Worm (Caenorhabditis elegans) whole organism, midembryonic: ENCODE measurements around the gene fubl-2.

ENCODE experiments used
- T22C8.4 ChIP-seq: fragments of 200-800 bp; sonication (Bioruptor generic); IDR thresholded peaks from 2 replicates; pipeline ENCODE4 v1.3.6; 2022; ENCODE audit warnings: missing genetic modification characterization, missing compliant biosample characterization
- cog-1 ChIP-seq: sonication (generic microtip); optimal IDR thresholded peaks from 2 replicates; lab custom pipeline; 2016; ENCODE audit warnings: missing genetic modification characterization, missing compliant biosample characterization
- flt-1 ChIP-seq: fragments of 200-800 bp; sonication (Bioruptor generic); IDR thresholded peaks from 2 replicates; pipeline ENCODE4 v1.3.6; 2022; ENCODE audit warnings: missing genetic modification characterization, missing compliant biosample characterization
- klf-2 ChIP-seq: fragments of 200-800 bp; sonication (Bioruptor generic); conservative IDR thresholded peaks from 2 replicates; pipeline ENCODE4 v1.3.6; 2022; ENCODE audit warnings: missing genetic modification reagents, missing genetic modification characterization, missing compliant biosample characterization
- med-1 ChIP-seq: sonication (generic microtip); optimal IDR thresholded peaks from 2 replicates; lab custom pipeline; 2017; ENCODE audit warnings: missing genetic modification characterization, mild to moderate bottlenecking, missing compliant biosample characterization, antibody characterized with exemption, missing genetic modification reagents; ENCODE audit not compliant: insufficient read depth
- ref-1 ChIP-seq: fragments of 200-800 bp; sonication (Bioruptor generic); conservative IDR thresholded peaks from 2 replicates; pipeline ENCODE4 v1.3.6; 2022; ENCODE audit warnings: missing genetic modification reagents, missing genetic modification characterization, missing compliant biosample characterization
- tab-1 ChIP-seq: fragments of 200-800 bp; sonication (Bioruptor generic); IDR thresholded peaks from 2 replicates; pipeline ENCODE4 v1.3.6; 2022; ENCODE audit warnings: missing genetic modification characterization, missing compliant biosample characterization
- ztf-23 ChIP-seq: fragments of 200-800 bp; sonication (Bioruptor generic); IDR thresholded peaks from 2 replicates; pipeline ENCODE4 v1.3.6; 2022; ENCODE audit warnings: missing genetic modification reagents, missing genetic modification characterization, missing compliant biosample characterization
- ztf-29 ChIP-seq: fragments of 200-800 bp; sonication (Bioruptor generic); IDR thresholded peaks from 2 replicates; pipeline ENCODE4 v1.3.6; 2022; ENCODE audit warnings: missing genetic modification reagents, missing genetic modification characterization, missing compliant biosample characterization

Gene fubl-2

ce11 chrIII:7111793-7112192, 24.3 kb upstream of the fubl-2 start, which contains the start of gene B0280.7:
Gene B0280.7, minus strand, starts transcription at chrIII:7111893.
- no peak for TF ChIP-seq T22C8.4 (GFP tag; lab: Robert Waterston, UW)

ce11 chrIII:7107965-7108364, 20.4 kb upstream of the fubl-2 start, which contains the start of gene odd-1:
Gene odd-1, plus strand, starts transcription at chrIII:7108313.
- no peak for TF ChIP-seq med-1 (GFP tag; lab: Kevin White, UChicago)
- no peak for TF ChIP-seq ztf-29 (GFP tag; lab: Robert Waterston, UW)
- TF ChIP-seq flt-1 (GFP tag; lab: Robert Waterston, UW), result no peak

- no peak for TF ChIP-seq tab-1
- no peak for TF ChIP-seq ztf-23 (GFP tag; lab: Robert Waterston, UW)
- TF ChIP-seq ztf-29 (GFP tag; lab: Robert Waterston, UW), result no peak
- no peak for TF ChIP-seq cog-1
- no peak for TF ChIP-seq T22C8.4 (GFP tag; lab: Robert Waterston, UW)
- no peak for TF ChIP-seq med-1 (GFP tag; lab: Kevin White, UChicago)
- TF ChIP-seq flt-1 (GFP tag; lab: Robert Waterston, UW), result no peak
- no peak for TF ChIP-seq ref-1 (GFP tag; lab: Robert Waterston, UW)
- no peak for TF ChIP-seq klf-2
Observed at ce11 chrIII:7106854-7107253, 19.3 kb upstream of the fubl-2 start.

- no peak for TF ChIP-seq ztf-23 (GFP tag; lab: Robert Waterston, UW)
- TF ChIP-seq cog-1, result no peak
- TF ChIP-seq klf-2, result no peak
- no peak for TF ChIP-seq flt-1 (GFP tag; lab: Robert Waterston, UW)
- TF ChIP-seq med-1 (GFP tag; lab: Kevin White, UChicago), result no peak
- TF ChIP-seq tab-1, result no peak
- TF ChIP-seq T22C8.4 (GFP tag; lab: Robert Waterston, UW), result no peak
- no peak for TF ChIP-seq ref-1 (GFP tag; lab: Robert Waterston, UW)
- no peak for TF ChIP-seq ztf-29 (GFP tag; lab: Robert Waterston, UW)
Observed at ce11 chrIII:7103940-7104440, 16.4 kb upstream of the fubl-2 start, which contains the start of gene cpg-2. Gene cpg-2, minus strand, starts transcription at chrIII:7103990.

ce11 chrIII:7101814-7102477, 14.4 kb upstream of the fubl-2 start:
- no peak for TF ChIP-seq ztf-23 (GFP tag; lab: Robert Waterston, UW)
- TF ChIP-seq tab-1, result no peak
- no peak for TF ChIP-seq T22C8.4 (GFP tag; lab: Robert Waterston, UW)
- TF ChIP-seq klf-2, result no peak
- TF ChIP-seq cog-1, result no peak
- no peak for TF ChIP-seq flt-1 (GFP tag; lab: Robert Waterston, UW)
- no peak for TF ChIP-seq med-1 (GFP tag; lab: Kevin White, UChicago)
- TF ChIP-seq ref-1 (GFP tag; lab: Robert Waterston, UW), result no peak
- no peak for TF ChIP-seq ztf-29 (GFP tag; lab: Robert Waterston, UW)

- TF ChIP-seq T22C8.4 (GFP tag; lab: Robert Waterston, UW) (no peak), flt-1 (GFP tag; lab: Robert Waterston, UW) (no peak), ztf-29 (GFP tag; lab: Robert Waterston, UW) (no peak), tab-1 (no peak), ref-1 (GFP tag; lab: Robert Waterston, UW) (no peak), ztf-23 (GFP tag; lab: Robert Waterston, UW) (no peak), cog-1 (no peak), klf-2 (no peak), med-1 (GFP tag; lab: Kevin White, UChicago) (no peak)
Observed at ce11 chrIII:7100001-7100400, 12.5 kb upstream of the fubl-2 start, which contains the start of gene ZK418.11. Gene ZK418.11, plus strand, starts transcription at chrIII:7100289.

ce11 chrIII:7096481-7096880, 8.9 kb upstream of the fubl-2 start:
- TF ChIP-seq klf-2, result no peak

- TF ChIP-seq cog-1 (no peak), ref-1 (GFP tag; lab: Robert Waterston, UW) (no peak), tab-1 (no peak), med-1 (GFP tag; lab: Kevin White, UChicago) (no peak), klf-2 (no peak), T22C8.4 (GFP tag; lab: Robert Waterston, UW) (no peak), ztf-23 (GFP tag; lab: Robert Waterston, UW) (no peak), flt-1 (GFP tag; lab: Robert Waterston, UW) (no peak), ztf-29 (GFP tag; lab: Robert Waterston, UW) (no peak)
Observed at ce11 chrIII:7095156-7095555, 7.6 kb upstream of the fubl-2 start, which contains the start of gene nhr-9. Gene nhr-9, plus strand, starts transcription at chrIII:7095462.

ce11 chrIII:7091042-7091441, 3.5 kb upstream of the fubl-2 start, which contains the start of gene ZK418.2:
Gene ZK418.2, plus strand, starts transcription at chrIII:7091342.
- no peak for TF ChIP-seq cog-1
- TF ChIP-seq med-1 (GFP tag; lab: Kevin White, UChicago), result no peak
- no peak for TF ChIP-seq flt-1 (GFP tag; lab: Robert Waterston, UW)
- no peak for TF ChIP-seq tab-1

- TF ChIP-seq flt-1 (GFP tag; lab: Robert Waterston, UW) (no peak), ztf-23 (GFP tag; lab: Robert Waterston, UW) (no peak), med-1 (GFP tag; lab: Kevin White, UChicago) (no peak), cog-1 (no peak), ref-1 (GFP tag; lab: Robert Waterston, UW) (no peak), ztf-29 (GFP tag; lab: Robert Waterston, UW) (no peak), T22C8.4 (GFP tag; lab: Robert Waterston, UW) (no peak), klf-2 (no peak), tab-1 (no peak)
Observed at ce11 chrIII:7090545-7090944, 3.0 kb upstream of the fubl-2 start, which contains the start of gene ZK418.10. Gene ZK418.10, minus strand, starts transcription at chrIII:7090692.
